Fruit fly (Drosophila melanogaster): Measurements from ENCODE around the gene Dnaaf6.

Gene Dnaaf6

DNA sequence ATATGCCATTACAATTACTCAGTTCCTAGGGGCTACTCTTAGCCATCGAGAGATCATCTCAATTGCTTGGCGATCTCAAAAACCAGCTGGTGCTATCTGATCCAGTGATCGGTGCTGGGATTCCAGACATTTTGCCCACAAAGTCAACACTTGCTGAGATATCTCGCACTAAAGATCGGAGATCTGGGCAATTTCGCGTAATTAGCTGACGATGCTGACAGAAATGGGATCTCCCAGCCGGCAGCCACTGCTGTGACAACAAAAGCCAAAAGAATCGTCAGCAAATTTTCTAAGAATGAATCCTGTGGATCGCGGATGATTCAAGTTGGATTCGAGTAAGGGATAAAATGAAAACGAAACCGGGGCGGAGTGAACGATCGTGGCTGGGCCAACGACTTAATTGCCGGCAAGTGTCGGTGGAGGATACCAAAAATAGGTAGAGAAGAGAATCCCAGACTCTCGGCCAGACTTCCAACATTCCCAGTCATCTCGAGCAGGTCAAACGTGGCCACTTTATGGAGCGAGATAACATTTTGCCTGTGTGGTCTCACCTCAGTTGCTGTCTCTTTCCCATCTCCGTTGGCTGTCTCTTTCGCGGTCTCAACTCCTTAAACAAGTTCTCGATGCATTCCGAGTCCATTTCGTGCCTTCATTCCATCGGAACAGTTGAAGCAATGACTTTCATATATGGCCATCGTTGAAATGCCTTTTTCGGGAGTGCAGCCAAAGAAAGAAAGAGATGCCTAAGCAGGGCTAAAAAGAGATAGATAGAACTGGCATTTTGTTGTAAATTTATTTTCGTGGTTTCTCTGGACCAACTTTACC is 46.7 kb upstream of the Dnaaf6 start (continued):
- no peak for TF ChIP-seq row (GFP tag; IDR thresholded peaks at IDR 0.05)
- no peak for TF ChIP-seq HLH4C (GFP tag; IDR thresholded peaks at IDR 0.05; ENCODE audit: partially characterized antibody)
- no peak for TF ChIP-seq NfI (GFP tag; optimal IDR thresholded peaks at IDR 0.05)
- no peak for TF ChIP-seq Dll (GFP tag; IDR thresholded peaks at IDR 0.05; ENCODE audit: partially characterized antibody)
- TF ChIP-seq fd64A (GFP tag; optimal IDR thresholded peaks at IDR 0.05): no peak
- TF ChIP-seq Gsc (GFP tag; IDR thresholded peaks at IDR 0.05): no peak
- no peak for TF ChIP-seq dan (GFP tag; IDR thresholded peaks at IDR 0.05)
- TF ChIP-seq trem (tag; optimal IDR thresholded peaks at IDR 0.05): no peak
- TF ChIP-seq run (tag; optimal IDR thresholded peaks at IDR 0.05): no peak
- TF ChIP-seq CG1832 (GFP tag; optimal IDR thresholded peaks at IDR 0.05): peak; percentile 42
- TF ChIP-seq Opbp (GFP tag; IDR thresholded peaks at IDR 0.05; ENCODE audit: partially characterized antibody): no peak
- TF ChIP-seq tll (GFP tag; optimal IDR thresholded peaks at IDR 0.05): peak in 1 of 2 experiments; percentile 88
- no peak for TF ChIP-seq Poxn (GFP tag; IDR thresholded peaks at IDR 0.05)
- no peak for TF ChIP-seq pan (optimal IDR thresholded peaks at IDR 0.05)
- TF ChIP-seq pan (GFP tag; optimal IDR thresholded peaks at IDR 0.05 in 1 of 2, IDR thresholded peaks at IDR 0.05 in 1 of 2): no peak
- TF ChIP-seq CG13424 (tag; optimal IDR thresholded peaks at IDR 0.05): no peak
- TF ChIP-seq chif (GFP tag; optimal IDR thresholded peaks at IDR 0.05): no peak
- TF ChIP-seq Kr (GFP tag; optimal IDR thresholded peaks at IDR 0.05): no peak
- TF ChIP-seq ssp (GFP tag; IDR thresholded peaks at IDR 0.05): no peak
- no peak for TF ChIP-seq CG14050 (GFP tag; IDR thresholded peaks at IDR 0.05)
- no peak for TF ChIP-seq Fer1 (GFP tag; optimal IDR thresholded peaks at IDR 0.05)
- TF ChIP-seq dpn (GFP tag; optimal IDR thresholded peaks at IDR 0.05): no peak
- no peak for TF ChIP-seq unpg (GFP tag; optimal IDR thresholded peaks at IDR 0.05)
- TF ChIP-seq Dek (tag; optimal IDR thresholded peaks at IDR 0.05): no peak
- TF ChIP-seq CG31224 (GFP tag; IDR thresholded peaks at IDR 0.05): no peak
- no peak for TF ChIP-seq CG18476 (GFP tag; optimal IDR thresholded peaks at IDR 0.05)

DNA sequence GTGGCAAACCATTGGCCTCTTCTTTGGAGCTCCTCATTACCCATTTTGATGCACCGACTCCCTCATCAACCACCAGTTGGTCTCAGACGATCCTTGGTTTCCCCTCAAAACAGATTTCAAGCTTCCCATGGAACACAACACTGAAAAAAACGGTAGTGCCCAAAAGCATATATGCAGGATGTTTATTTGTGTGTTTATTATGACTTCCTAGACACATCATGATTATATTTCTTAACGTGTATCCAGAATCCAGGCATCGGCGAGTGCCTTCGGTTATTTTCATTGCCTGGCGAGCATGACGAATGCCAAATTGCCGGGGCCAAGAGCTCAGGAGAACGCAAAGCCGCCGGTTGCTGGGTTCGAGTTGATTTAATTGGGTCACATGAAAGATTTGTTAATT is 44.8 kb upstream of the Dnaaf6 start:
- TF ChIP-seq zf30C (GFP tag; optimal IDR thresholded peaks at IDR 0.05) (peak; percentile 50), Oaz (GFP tag; IDR thresholded peaks at IDR 0.05) (0 out of 2 replicates have a peak, but pooled peaks have one; percentile 13), da (GFP tag; optimal IDR thresholded peaks at IDR 0.05) (no peak), CG2875 (GFP tag; optimal IDR thresholded peaks at IDR 0.05) (no peak), Ets65A (GFP tag) (peak; percentile 48), Dad (GFP tag; optimal IDR thresholded peaks at IDR 0.05) (no peak), Dbx (GFP tag; IDR thresholded peaks at IDR 0.05) (0 out of 3 replicates have a peak, but pooled peaks have one; percentile 8), tna (GFP tag; IDR thresholded peaks at IDR 0.05; ENCODE audit: partially characterized antibody) (no peak)

DNA sequence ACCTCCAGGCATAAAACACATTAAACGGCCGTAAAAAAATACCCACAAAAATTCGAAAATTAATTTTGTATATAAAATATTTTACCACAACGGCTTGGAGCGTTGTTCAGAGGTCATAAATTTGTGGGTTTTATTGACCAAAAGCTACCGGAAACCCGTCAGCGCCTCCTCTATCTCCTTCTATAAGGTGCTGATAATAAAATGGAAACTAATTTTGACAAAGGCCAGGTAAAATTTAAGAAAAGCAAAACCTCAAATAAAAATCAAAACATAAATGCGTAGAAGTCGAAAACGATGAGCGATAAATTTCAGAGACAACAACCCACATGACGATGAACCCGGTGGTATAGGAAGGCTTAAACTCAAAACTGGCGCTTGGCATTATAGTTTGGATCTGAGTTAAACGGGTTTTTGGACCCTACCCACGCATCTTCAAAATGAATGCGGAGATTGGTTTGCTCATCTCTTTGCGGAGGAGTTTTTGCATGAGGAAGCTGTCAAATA is 43.7 kb upstream of the Dnaaf6 start:
- TF ChIP-seq kni (GFP tag; optimal IDR thresholded peaks at IDR 0.05) (peak; percentile 22), CG34376 (GFP tag; optimal IDR thresholded peaks at IDR 0.05) (no peak), eve (GFP tag; optimal IDR thresholded peaks at IDR 0.05) (peak in 1 of 2 experiments; percentile 44), Abd-B (GFP tag; optimal IDR thresholded peaks at IDR 0.05) (peak; percentile 1), oc (tag; optimal IDR thresholded peaks at IDR 0.05) (peak; percentile 61), sr (GFP tag; IDR thresholded peaks at IDR 0.05) (peak; percentile 61; the same call in 1 of the 3 replicates), CG13624 (GFP tag; optimal IDR thresholded peaks at IDR 0.05) (peak; percentile 2), wor (GFP tag; IDR thresholded peaks at IDR 0.05) (no peak), abd-A (tag; optimal IDR thresholded peaks at IDR 0.05) (peak; percentile 98), hb (GFP tag; IDR thresholded peaks at IDR 0.05; ENCODE audit: partially characterized antibody) (no peak), Gsc (GFP tag; IDR thresholded peaks at IDR 0.05) (no peak), Oli (tag; optimal IDR thresholded peaks at IDR 0.05) (no peak), CG8388 (GFP tag; optimal IDR thresholded peaks at IDR 0.05) (no peak), CG13894 (tag; optimal IDR thresholded peaks at IDR 0.05) (peak; percentile 91), Awh (GFP tag; IDR thresholded peaks at IDR 0.05) (0 out of 2 replicates have a peak, but pooled peaks have one; percentile 14)
